Fruit fly (Drosophila melanogaster) whole organism, prepupa: ENCODE data around the gene CG34434.

Source experiments
- CG10669 ChIP-seq: fragments of 200-800 bp; sonication (Bioruptor generic); optimal IDR thresholded peaks from 3 replicates; lab custom pipeline; 2018; ENCODE audit warnings: missing biosample characterization, mild to moderate bottlenecking, missing genetic modification characterization, moderate library complexity
- CG11902 ChIP-seq: fragments of 200-800 bp; sonication (Bioruptor generic); optimal IDR thresholded peaks from 3 replicates; lab custom pipeline; 2016; ENCODE audit warnings: missing biosample characterization, missing genetic modification characterization
- CG6792 ChIP-seq: fragments of 200-800 bp; sonication (Bioruptor generic); optimal IDR thresholded peaks from 3 replicates; lab custom pipeline; 2016; ENCODE audit warnings: missing biosample characterization, missing genetic modification characterization

DNA sequence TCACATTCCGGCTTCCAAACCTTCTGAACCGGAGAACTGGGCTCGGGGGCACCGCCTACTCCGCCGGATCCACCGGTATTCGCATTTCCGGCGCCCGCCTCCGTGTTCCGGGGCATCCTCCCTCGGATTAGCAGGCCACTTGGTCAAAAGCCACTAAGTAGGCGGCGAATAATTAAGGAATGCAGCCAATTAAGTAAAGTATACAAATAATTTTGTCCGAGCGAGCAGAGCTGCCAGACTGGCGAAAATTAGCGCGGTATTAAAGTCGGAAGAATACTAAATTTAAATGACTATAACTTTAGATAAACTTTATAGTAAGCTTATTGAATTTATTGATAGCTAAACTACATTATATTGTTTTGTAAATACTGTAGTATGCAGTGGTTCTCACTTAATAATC lies 2.4 kb upstream of the CG34434 start, which contains the start of gene RhoGAP5A:
- TF ChIP-seq CG6792 (no peak), CG10669 (GFP tag; lab: Kevin White, UChicago) (no peak), CG11902 (GFP tag; lab: Kevin White, UChicago) (no peak)
